Worm (Caenorhabditis elegans): ENCODE data around the gene hbl-1.

Gene hbl-1

DNA sequence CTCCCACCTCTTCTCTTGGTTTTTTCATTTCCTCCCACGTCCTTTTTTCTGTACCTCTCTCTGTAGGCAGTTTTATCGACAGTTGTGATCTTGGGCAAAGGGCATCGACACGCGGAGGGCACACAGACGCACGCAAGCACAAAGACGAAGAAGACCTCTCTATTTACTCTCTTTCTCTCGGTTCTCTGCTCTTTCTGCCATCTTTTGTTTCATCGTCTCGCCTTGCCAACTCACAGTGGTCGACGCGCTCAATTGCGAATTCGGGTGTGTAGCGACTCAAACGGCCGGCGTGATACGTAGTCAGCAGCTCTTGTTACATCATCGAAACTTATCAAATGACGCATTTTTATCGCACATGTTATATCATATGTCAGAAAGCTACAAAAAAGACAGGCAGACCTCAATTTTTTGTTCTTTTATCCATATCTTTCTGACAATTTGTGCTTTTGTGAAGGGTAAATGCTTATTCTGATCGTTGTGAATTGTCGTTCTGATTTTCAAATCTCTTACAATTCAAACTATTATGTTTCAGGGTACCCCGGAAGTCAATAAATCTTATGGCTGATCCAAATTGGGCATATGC is 19.2 kb downstream of the hbl-1 start, which contains the start of gene puf-9 (continued):
- TF ChIP-seq Y79H2A.3 (GFP tag; conservative IDR thresholded peaks at IDR 0.05) (0 out of 2 replicates have a peak, but pooled peaks have one; percentile 17), chd-7 (tag; optimal IDR thresholded peaks at IDR 0.05) (peak; percentile 98), zim-3 (tag; optimal IDR thresholded peaks at IDR 0.05) (peak; percentile 58), ztf-22 (GFP tag; optimal IDR thresholded peaks at IDR 0.05) (peak; percentile 97), lin-26 (GFP tag; IDR thresholded peaks at IDR 0.05) (peak; percentile 90), madf-10 (tag; optimal IDR thresholded peaks at IDR 0.05) (peak; percentile 93), tbp1 (GFP tag; optimal IDR thresholded peaks at IDR 0.05) (peak; percentile 76), tbx-9 (tag; optimal IDR thresholded peaks at IDR 0.05; ENCODE audit: borderline replicate concordance) (no peak), ceh-58 (GFP tag; IDR thresholded peaks at IDR 0.05) (no peak), nhr-90 (tag; optimal IDR thresholded peaks at IDR 0.05) (peak; percentile 95), ZK185.1 (tag; optimal IDR thresholded peaks at IDR 0.05; ENCODE audit: poor library complexity, severe bottlenecking) (peak; percentile 61), F52B5.7 (tag; optimal IDR thresholded peaks at IDR 0.05) (peak; percentile 68), unc-62 (GFP tag; optimal IDR thresholded peaks at IDR 0.05) (peak; percentile 95), ztf-25 (GFP tag; IDR thresholded peaks at IDR 0.05) (no peak), ceh-91 (GFP tag; IDR thresholded peaks at IDR 0.05) (no peak), F37B4.10 (GFP tag; IDR thresholded peaks at IDR 0.05) (no peak), F57C9.4 (tag; optimal IDR thresholded peaks at IDR 0.05) (peak; percentile 59), egl-44 (GFP tag; IDR thresholded peaks at IDR 0.05) (peak; percentile 89), ztf-18 (tag; optimal IDR thresholded peaks at IDR 0.05) (peak; percentile 78), snpc-4 (GFP tag; optimal IDR thresholded peaks at IDR 0.05) (peak; percentile 37), snpc-4 (tag; optimal IDR thresholded peaks at IDR 0.05) (peak; percentile 79 to 87 (median 82)), dpff-1 (tag; optimal IDR thresholded peaks at IDR 0.05) (peak; percentile 79), ccch-3 (GFP tag; optimal IDR thresholded peaks at IDR 0.05) (no peak), attf-6 (GFP tag; IDR thresholded peaks at IDR 0.05) (no peak), fkh-3 (tag; optimal IDR thresholded peaks at IDR 0.05) (no peak), cebp-1 (GFP tag; IDR thresholded peaks at IDR 0.05) (peak; percentile 90), cebp-1 (tag; optimal IDR thresholded peaks at IDR 0.05) (peak; percentile 96), attf-5 (GFP tag; optimal IDR thresholded peaks at IDR 0.05) (peak; percentile 97), rpc-1 (optimal IDR thresholded peaks at IDR 0.05) (no peak), rpc-1 (tag; optimal IDR thresholded peaks at IDR 0.05) (no peak), efl-1 (GFP tag; optimal IDR thresholded peaks at IDR 0.05) (no peak), lir-1 (GFP tag; conservative IDR thresholded peaks at IDR 0.05) (peak; percentile 95), ztf-26 (tag; optimal IDR thresholded peaks at IDR 0.05) (peak; percentile 96), Y95B8A.8 (GFP tag; IDR thresholded peaks at IDR 0.05) (peak; percentile 84; the same call in 1 of the 2 replicates), sea-2 (GFP tag; IDR thresholded peaks at IDR 0.05) (peak; percentile 22; the same call in 1 of the 2 replicates), snpc-1.1 (tag; optimal IDR thresholded peaks at IDR 0.05; ENCODE audit: insufficient read depth) (no peak), K11D2.4 (GFP tag; IDR thresholded peaks at IDR 0.05) (peak; percentile 97), attf-3 (GFP tag; conservative IDR thresholded peaks at IDR 0.05) (peak; percentile 61), let-526 (GFP tag; IDR thresholded peaks at IDR 0.05) (peak; percentile 90), T07F8.4 (tag; optimal IDR thresholded peaks at IDR 0.05) (peak; percentile 19), K12H6.12 (tag; optimal IDR thresholded peaks at IDR 0.05) (peak; percentile 99), D2030.7 (GFP tag; IDR thresholded peaks at IDR 0.05) (no peak), madf-3 (GFP tag; IDR thresholded peaks at IDR 0.05) (peak; percentile 89), xnd-1 (tag; optimal IDR thresholded peaks at IDR 0.05) (no peak), athp-1 (tag; optimal IDR thresholded peaks at IDR 0.05) (peak; percentile 97), unc-130 (GFP tag; optimal IDR thresholded peaks at IDR 0.05) (no peak), F10E7.11 (tag; optimal IDR thresholded peaks at IDR 0.05) (no peak), somi-1 (GFP tag; optimal IDR thresholded peaks at IDR 0.05) (peak; percentile 99), him-1 (tag; optimal IDR thresholded peaks at IDR 0.05) (no peak), sdz-38 (tag; optimal IDR thresholded peaks at IDR 0.05) (no peak)

Measured in whole organism, young adult.